Fruit fly (Drosophila melanogaster): ENCODE results near the gene Adss.

dm6 chr3R:20830153-20830695 lies at the start of gene Adss:
- no peak for TF ChIP-seq CG15073 (GFP tag; optimal IDR thresholded peaks at IDR 0.05)
- TF ChIP-seq luna (GFP tag; optimal IDR thresholded peaks at IDR 0.05): peak; percentile 21
- peak in 1 of 2 experiments; percentile 64 for TF ChIP-seq crp (GFP tag; optimal IDR thresholded peaks at IDR 0.05)
- TF ChIP-seq zf30C (GFP tag; optimal IDR thresholded peaks at IDR 0.05): no peak
- TF ChIP-seq Abd-B (GFP tag; optimal IDR thresholded peaks at IDR 0.05): peak; percentile 47
- no peak for TF ChIP-seq Poxn (GFP tag; IDR thresholded peaks at IDR 0.05)
- no peak; the same call in 1 of the 2 replicates for TF ChIP-seq unc-4 (GFP tag; IDR thresholded peaks at IDR 0.05; ENCODE audit: partially characterized antibody)
